Fruit fly (Drosophila melanogaster) whole organism, embryonic: ENCODE results near the gene Arp8.
A peak's percentile ranks its signal among the peaks of the same experiment; 100 is the strongest.

Experiments
- Atf6 ChIP-seq: fragments of 200-800 bp; sonication (Bioruptor generic); IDR thresholded peaks from 2 replicates; pipeline ENCODE4 v1.3.6; 2022; ENCODE audit warnings: missing biosample characterization, missing genetic modification characterization
- B-H2 ChIP-seq: fragments of 200-800 bp; sonication (Bioruptor generic); optimal IDR thresholded peaks from 2 replicates; lab custom pipeline; 2018; ENCODE audit warnings: missing biosample characterization, mild to moderate bottlenecking, missing genetic modification characterization
- CG10209 ChIP-seq: fragments of 200-800 bp; sonication (Bioruptor generic); optimal IDR thresholded peaks from 3 replicates; lab custom pipeline; 2017; ENCODE audit warnings: missing biosample characterization, mild to moderate bottlenecking, missing genetic modification characterization, missing genetic modification reagents
- CG1024 ChIP-seq: fragments of 200-800 bp; sonication (Bioruptor generic); IDR thresholded peaks from 2 replicates; pipeline ENCODE4 v1.3.6; 2022; ENCODE audit warnings: missing biosample characterization, missing genetic modification characterization
- CG11093 ChIP-seq: fragments of 200-800 bp; sonication (Bioruptor generic); IDR thresholded peaks from 3 replicates; pipeline ENCODE4 v1.3.6; 2022; ENCODE audit warnings: missing biosample characterization, missing genetic modification characterization
- CG12299 ChIP-seq: fragments of 200-800 bp; sonication (Bioruptor generic); optimal IDR thresholded peaks from 2 replicates; lab custom pipeline; 2018; ENCODE audit warnings: missing biosample characterization, mild to moderate bottlenecking, missing genetic modification characterization
- CG1233 ChIP-seq: fragments of 200-800 bp; sonication (Bioruptor generic); optimal IDR thresholded peaks from 4 replicates; lab custom pipeline; 2018; ENCODE audit warnings: missing biosample characterization, mild to moderate bottlenecking, missing genetic modification characterization
- CG12659 ChIP-seq: fragments of 200-800 bp; sonication (Bioruptor generic); optimal IDR thresholded peaks from 3 replicates; lab custom pipeline; 2017; ENCODE audit warnings: mild to moderate bottlenecking, missing biosample characterization, missing genetic modification reagents, missing genetic modification characterization
- CG13123 ChIP-seq: fragments of 200-800 bp; sonication (Bioruptor generic); optimal IDR thresholded peaks from 2 replicates; lab custom pipeline; 2016; ENCODE audit warnings: missing biosample characterization, missing genetic modification characterization
- CG13296 ChIP-seq: fragments of 200-800 bp; sonication (Bioruptor generic); optimal IDR thresholded peaks from 3 replicates; lab custom pipeline; 2018; ENCODE audit warnings: missing biosample characterization, mild to moderate bottlenecking, missing genetic modification characterization
- CG14014 ChIP-seq: fragments of 200-800 bp; sonication (Bioruptor generic); IDR thresholded peaks from 2 replicates; pipeline ENCODE4 v1.3.6; 2022; ENCODE audit warnings: missing biosample characterization, missing genetic modification characterization
- CG1603 ChIP-seq: fragments of 200-800 bp; sonication (Bioruptor generic); optimal IDR thresholded peaks from 2 replicates; lab custom pipeline; 2019; ENCODE audit warnings: missing biosample characterization, mild to moderate bottlenecking, missing genetic modification characterization, moderate library complexity
- CG18262 ChIP-seq: fragments of 200-800 bp; optimal IDR thresholded peaks from 3 replicates; lab custom pipeline; 2019; ENCODE audit warnings: missing biosample characterization, mild to moderate bottlenecking, missing genetic modification characterization, moderate library complexity
- CG2120 ChIP-seq: fragments of 200-800 bp; sonication (Bioruptor generic); optimal IDR thresholded peaks from 3 replicates; lab custom pipeline; 2016; ENCODE audit warnings: missing biosample characterization, missing genetic modification characterization
- CG2129 ChIP-seq: fragments of 200-800 bp; sonication (Bioruptor generic); IDR thresholded peaks from 2 replicates; pipeline ENCODE4 v1.3.6; 2022; ENCODE audit warnings: missing biosample characterization, missing genetic modification characterization; ENCODE audit not compliant: partially characterized antibody
- CG2202 ChIP-seq: fragments of 200-800 bp; sonication (Bioruptor generic); optimal IDR thresholded peaks from 2 replicates; lab custom pipeline; 2018; ENCODE audit warnings: missing biosample characterization, mild to moderate bottlenecking, missing genetic modification characterization
- CG2712 ChIP-seq: fragments of 200-800 bp; optimal IDR thresholded peaks from 3 replicates; lab custom pipeline; 2019; ENCODE audit warnings: missing biosample characterization, mild to moderate bottlenecking, missing genetic modification characterization, moderate library complexity
- CG30403 ChIP-seq: fragments of 200-800 bp; sonication (Bioruptor generic); optimal IDR thresholded peaks from 3 replicates; lab custom pipeline; 2016; ENCODE audit warnings: missing biosample characterization, missing genetic modification characterization
- CG3407 ChIP-seq: fragments of 200-800 bp; sonication (Bioruptor generic); optimal IDR thresholded peaks from 2 replicates; lab custom pipeline; 2018; ENCODE audit warnings: missing biosample characterization, mild to moderate bottlenecking, missing genetic modification characterization
- CG34376 ChIP-seq: fragments of 200-800 bp; sonication (Bioruptor generic); optimal IDR thresholded peaks from 2 replicates; lab custom pipeline; 2018; ENCODE audit warnings: missing biosample characterization, mild to moderate bottlenecking, missing genetic modification characterization
- CG3847 ChIP-seq: fragments of 200-800 bp; sonication (Bioruptor generic); IDR thresholded peaks from 2 replicates; pipeline ENCODE4 v1.3.6; 2022; ENCODE audit warnings: missing biosample characterization, missing genetic modification characterization
- CG8924 ChIP-seq: fragments of 200-800 bp; optimal IDR thresholded peaks from 3 replicates; lab custom pipeline; 2019; ENCODE audit warnings: missing biosample characterization, mild to moderate bottlenecking, missing genetic modification characterization, moderate library complexity
- CkIIα-i1 ChIP-seq: fragments of 200-800 bp; sonication (Bioruptor generic); IDR thresholded peaks from 2 replicates; pipeline ENCODE4 v1.3.6; 2022; ENCODE audit warnings: missing biosample characterization, missing genetic modification characterization
- Fer1 ChIP-seq: fragments of 200-800 bp; sonication (Bioruptor generic); optimal IDR thresholded peaks from 2 replicates; lab custom pipeline; 2017; ENCODE audit warnings: missing biosample characterization, mild to moderate bottlenecking, missing genetic modification characterization
- HmgZ ChIP-seq: fragments of 200-800 bp; sonication (Bioruptor generic); optimal IDR thresholded peaks from 2 replicates; lab custom pipeline; 2018; ENCODE audit warnings: missing biosample characterization, mild to moderate bottlenecking, missing genetic modification characterization
- Hr78 ChIP-seq, 2 experiments: fragments of 200-800 bp in 1 of 2; fragments of >200 bp in 1 of 2; sonication (Bioruptor generic) in 1 of 2; optimal IDR thresholded peaks; 2 replicates each; lab custom pipeline; 2017 to 2019; ENCODE audit warnings: missing biosample characterization in 2 of 2, missing genetic modification characterization in 2 of 2, mild to moderate bottlenecking in 1 of 2, moderate library complexity in 1 of 2
- MTF-1 ChIP-seq: fragments of 200-800 bp; sonication (Bioruptor generic); optimal IDR thresholded peaks from 2 replicates; lab custom pipeline; 2018; ENCODE audit warnings: missing biosample characterization, mild to moderate bottlenecking, missing genetic modification characterization, borderline replicate concordance
- Max ChIP-seq: fragments of 200-800 bp; sonication (Bioruptor generic); optimal IDR thresholded peaks from 2 replicates; lab custom pipeline; 2016; ENCODE audit warnings: missing biosample characterization, mild to moderate bottlenecking, missing genetic modification characterization
- Med ChIP-seq: fragments of 200-800 bp; sonication (Bioruptor generic); peaks from one replicate; lab custom pipeline; 2016; ENCODE audit warnings: missing biosample characterization, missing genetic modification characterization, mild to moderate bottlenecking, inconsistent platforms, moderate library complexity
- Meics ChIP-seq: fragments of 200-800 bp; sonication (Bioruptor generic); optimal IDR thresholded peaks from 2 replicates; lab custom pipeline; 2017; ENCODE audit warnings: missing biosample characterization, mild to moderate bottlenecking, missing genetic modification characterization
- Neu2 ChIP-seq: fragments of 200-800 bp; sonication (Bioruptor generic); optimal IDR thresholded peaks from 3 replicates; lab custom pipeline; 2016; ENCODE audit warnings: missing biosample characterization, missing genetic modification characterization, borderline replicate concordance
- YL-1 ChIP-seq: fragments of 200-800 bp; sonication (Bioruptor generic); optimal IDR thresholded peaks from 3 replicates; lab custom pipeline; 2017; ENCODE audit warnings: missing biosample characterization, mild to moderate bottlenecking, missing genetic modification characterization
- ase ChIP-seq: fragments of 200-800 bp; sonication (Bioruptor generic); IDR thresholded peaks from 3 replicates; pipeline ENCODE4 v1.3.6; 2022; ENCODE audit warnings: missing biosample characterization, missing genetic modification characterization
- bab2 ChIP-seq: fragments of 200-800 bp; sonication (Bioruptor generic); optimal IDR thresholded peaks from 2 replicates; lab custom pipeline; 2016; ENCODE audit warnings: missing biosample characterization, missing genetic modification characterization
- dm ChIP-seq: fragments of 200-800 bp; sonication (Bioruptor generic); optimal IDR thresholded peaks from 3 replicates; lab custom pipeline; 2016; ENCODE audit warnings: missing biosample characterization, missing genetic modification characterization
- dpn ChIP-seq, 2 experiments: fragments of 200-800 bp; sonication (Bioruptor generic); optimal IDR thresholded peaks; 3 replicates each; lab custom pipeline; 2016; ENCODE audit warnings: missing biosample characterization in 2 of 2, missing genetic modification characterization in 2 of 2
- gem ChIP-seq: fragments of 200-800 bp; sonication (Bioruptor generic); optimal IDR thresholded peaks from 2 replicates; lab custom pipeline; 2019; ENCODE audit warnings: missing biosample characterization, mild to moderate bottlenecking, missing genetic modification characterization, moderate library complexity
- h ChIP-seq: fragments of >200 bp; optimal IDR thresholded peaks from 2 replicates; lab custom pipeline; 2017
- hbn ChIP-seq: fragments of 200-800 bp; sonication (Bioruptor generic); IDR thresholded peaks from 2 replicates; pipeline ENCODE4 v1.3.6; 2022; ENCODE audit warnings: missing biosample characterization, missing genetic modification characterization; ENCODE audit not compliant: partially characterized antibody
- her ChIP-seq: fragments of 200-800 bp; sonication (Bioruptor generic); optimal IDR thresholded peaks from 2 replicates; lab custom pipeline; 2016; ENCODE audit warnings: missing biosample characterization, missing genetic modification characterization
- jing ChIP-seq: fragments of 200-800 bp; sonication (Bioruptor generic); optimal IDR thresholded peaks from 2 replicates; lab custom pipeline; 2018; ENCODE audit warnings: missing biosample characterization, mild to moderate bottlenecking, missing genetic modification characterization
- knrl ChIP-seq: fragments of 200-800 bp; sonication (Bioruptor generic); IDR thresholded peaks from 3 replicates; pipeline ENCODE4 v1.3.6; 2022; ENCODE audit warnings: missing biosample characterization, missing genetic modification characterization; ENCODE audit not compliant: partially characterized antibody
- lilli ChIP-seq: fragments of 200-800 bp; sonication (Bioruptor generic); optimal IDR thresholded peaks from 3 replicates; lab custom pipeline; 2016; ENCODE audit warnings: missing biosample characterization, missing genetic modification characterization
- lola ChIP-seq, 3 experiments: fragments of >200 bp in 2 of 3; fragments of 200-800 bp in 1 of 3; sonication (Bioruptor generic) in 1 of 3; optimal IDR thresholded peaks; 2 replicates each; lab custom pipeline; 2017 to 2019; ENCODE audit warnings: missing biosample characterization in 3 of 3, missing genetic modification characterization in 3 of 3, mild to moderate bottlenecking in 1 of 3, moderate library complexity in 1 of 3
- salm ChIP-seq: fragments of 200-800 bp; sonication (Bioruptor generic); optimal IDR thresholded peaks from 2 replicates; lab custom pipeline; 2018; ENCODE audit warnings: missing biosample characterization, mild to moderate bottlenecking, missing genetic modification characterization
- sima ChIP-seq: fragments of 200-800 bp; sonication (Bioruptor generic); optimal IDR thresholded peaks from 2 replicates; lab custom pipeline; 2016; ENCODE audit warnings: missing biosample characterization, missing genetic modification characterization
- trem ChIP-seq: fragments of 200-800 bp; optimal IDR thresholded peaks from 3 replicates; lab custom pipeline; 2019; ENCODE audit warnings: missing biosample characterization, mild to moderate bottlenecking, missing genetic modification characterization, moderate library complexity
- trh ChIP-seq: fragments of 200-800 bp; sonication (Bioruptor generic); optimal IDR thresholded peaks from 2 replicates; lab custom pipeline; 2016; ENCODE audit warnings: missing biosample characterization, missing genetic modification characterization
- tup ChIP-seq: fragments of 200-800 bp; sonication (Bioruptor generic); optimal IDR thresholded peaks from 2 replicates; lab custom pipeline; 2016; ENCODE audit warnings: missing biosample characterization, mild to moderate bottlenecking, missing genetic modification characterization, moderate library complexity
- twi ChIP-seq: fragments of 200-800 bp; optimal IDR thresholded peaks from 2 replicates; lab custom pipeline; 2019; ENCODE audit warnings: missing biosample characterization, mild to moderate bottlenecking, missing genetic modification characterization, moderate library complexity
- vfl ChIP-seq: fragments of 200-800 bp; sonication (Bioruptor generic); optimal IDR thresholded peaks from 2 replicates; lab custom pipeline; 2016; ENCODE audit warnings: missing biosample characterization, missing genetic modification characterization

Gene Arp8

dm6 chrX:17860711-17861110, at the start of gene Arp8, which contains the start of gene CG6769:
Gene Arp8 (minus strand): TSS chrX:17860800.
Gene CG6769 (plus strand): TSS chrX:17861002.
- TF ChIP-seq Fer1 (GFP tag; lab: Kevin White, UChicago) (peak; percentile 45), dm (GFP tag; lab: Kevin White, UChicago) (peak; percentile 47), CG13123 (GFP tag; lab: Kevin White, UChicago) (no peak), CG14014 (GFP tag; lab: Robert Waterston, UW) (no peak), HmgZ (tag; lab: Kevin White, UChicago) (peak; percentile 30), CG2202 (no peak), bab2 (GFP tag; lab: Kevin White, UChicago) (no peak), knrl (no peak), CG3847 (GFP tag; lab: Robert Waterston, UW) (peak; percentile 18; the same call in 1 of the 2 replicates), Max (GFP tag; lab: Kevin White, UChicago) (peak; percentile 72), Atf6 (no peak), CG2129 (GFP tag; lab: Robert Waterston, UW) (no peak), CG12659 (GFP tag; lab: Kevin White, UChicago) (peak; percentile 32), CG18262 (tag; lab: Kevin White, UChicago) (peak; percentile 21), CG2120 (GFP tag; lab: Kevin White, UChicago) (peak; percentile 41), twi (tag; lab: Kevin White, UChicago) (no peak), Neu2 (no peak), CG1233 (no peak), her (no peak), CG2712 (tag; lab: Kevin White, UChicago) (peak; percentile 19), gem (peak; percentile 40), CG8924 (tag; lab: Kevin White, UChicago) (peak; percentile 47), Hr78 (GFP tag; optimal IDR thresholded peaks at IDR 0.05; lab: Kevin White, UChicago) (no peak), YL-1 (peak; percentile 63), hbn (GFP tag; lab: Robert Waterston, UW) (no peak), salm (no peak), CkIIα-i1 (GFP tag; lab: Robert Waterston, UW) (no peak), vfl (GFP tag; lab: Kevin White, UChicago) (no peak), lola (GFP tag; optimal IDR thresholded peaks at IDR 0.05; lab: Kevin White, UChicago) (peak in 1 of 3 experiments; percentile 33), CG12299 (tag; lab: Kevin White, UChicago) (peak; percentile 17), trh (GFP tag; lab: Kevin White, UChicago) (no peak), CG3407 (GFP tag; lab: Kevin White, UChicago) (no peak), CG34376 (no peak), CG13296 (GFP tag; lab: Kevin White, UChicago) (peak; percentile 8), MTF-1 (no peak), h (no peak), sima (GFP tag; lab: Kevin White, UChicago) (no peak), Meics (GFP tag; lab: Kevin White, UChicago) (no peak), tup (GFP tag; lab: Kevin White, UChicago) (no peak), B-H2 (GFP tag; lab: Kevin White, UChicago) (peak; percentile 1), CG11093 (GFP tag; lab: Robert Waterston, UW) (no peak), trem (tag; lab: Kevin White, UChicago) (peak; percentile 68), ase (GFP tag; lab: Robert Waterston, UW) (no peak), CG1024 (GFP tag; lab: Robert Waterston, UW) (no peak), lilli (GFP tag; lab: Kevin White, UChicago) (peak; percentile 6), dpn (GFP tag; optimal IDR thresholded peaks at IDR 0.05; lab: Kevin White, UChicago) (peak in 1 of 2 experiments; percentile 16), CG1603 (peak; percentile 31), CG30403 (GFP tag; lab: Kevin White, UChicago) (peak; percentile 19), jing (no peak), CG10209 (no peak), Med (GFP tag; lab: Kevin White, UChicago) (peak; percentile 82)
